Fruit fly (Drosophila melanogaster) whole organism, embryonic: Measurements from ENCODE around the gene CG33287.

Experiments used
- Ada2b ChIP-seq: fragments of 200-800 bp; sonication (Bioruptor generic); IDR thresholded peaks from 2 replicates; pipeline ENCODE4 v1.3.6; 2022; ENCODE audit warnings: missing biosample characterization, missing genetic modification characterization
- BEAF-32 ChIP-seq: fragments of 200-800 bp; sonication (Bioruptor generic); optimal IDR thresholded peaks from 3 replicates; lab custom pipeline; 2017; ENCODE audit warnings: missing biosample characterization, missing genetic modification characterization, mild to moderate bottlenecking, moderate library complexity, missing genetic modification reagents
- Bteb2 ChIP-seq: fragments of 200-800 bp; sonication (Bioruptor generic); optimal IDR thresholded peaks from 2 replicates; lab custom pipeline; 2016; ENCODE audit warnings: missing biosample characterization, missing genetic modification characterization
- CG10274 ChIP-seq: fragments of 200-800 bp; sonication (Bioruptor generic); optimal IDR thresholded peaks from 3 replicates; lab custom pipeline; 2017; ENCODE audit warnings: missing biosample characterization, mild to moderate bottlenecking, missing genetic modification characterization
- CG11560 ChIP-seq: fragments of 200-800 bp; sonication (Bioruptor generic); IDR thresholded peaks from 3 replicates; pipeline ENCODE4 v1.3.6; 2022; ENCODE audit warnings: missing biosample characterization, missing genetic modification characterization
- CG11723 ChIP-seq: fragments of 200-800 bp; sonication (Bioruptor generic); optimal IDR thresholded peaks from 2 replicates; lab custom pipeline; 2017; ENCODE audit warnings: missing biosample characterization, mild to moderate bottlenecking, missing genetic modification characterization
- CG12236 ChIP-seq: fragments of 200-800 bp; sonication (Bioruptor generic); optimal IDR thresholded peaks from 2 replicates; lab custom pipeline; 2016; ENCODE audit warnings: missing biosample characterization, missing genetic modification characterization
- CG14014 ChIP-seq: fragments of 200-800 bp; sonication (Bioruptor generic); IDR thresholded peaks from 2 replicates; pipeline ENCODE4 v1.3.6; 2022; ENCODE audit warnings: missing biosample characterization, missing genetic modification characterization
- CG14441 ChIP-seq: fragments of 200-800 bp; sonication (Bioruptor generic); IDR thresholded peaks from 2 replicates; pipeline ENCODE4 v1.3.6; 2022; ENCODE audit warnings: missing biosample characterization, missing genetic modification characterization
- CG1647 ChIP-seq: fragments of 200-800 bp; sonication (Bioruptor generic); optimal IDR thresholded peaks from 3 replicates; lab custom pipeline; 2016; ENCODE audit warnings: missing biosample characterization, missing genetic modification characterization
- CG1832 ChIP-seq: fragments of 200-800 bp; sonication (Bioruptor generic); optimal IDR thresholded peaks from 2 replicates; lab custom pipeline; 2017; ENCODE audit warnings: missing biosample characterization, mild to moderate bottlenecking, missing genetic modification characterization, inconsistent platforms
- CG2116 ChIP-seq: fragments of 200-800 bp; sonication (Bioruptor generic); optimal IDR thresholded peaks from 3 replicates; lab custom pipeline; 2018; ENCODE audit warnings: missing biosample characterization, mild to moderate bottlenecking, missing genetic modification characterization
- CG2678 ChIP-seq: fragments of 200-800 bp; sonication (Bioruptor generic); optimal IDR thresholded peaks from 3 replicates; lab custom pipeline; 2019; ENCODE audit warnings: missing biosample characterization, mild to moderate bottlenecking, missing genetic modification characterization, moderate library complexity
- CG3065 ChIP-seq: fragments of 200-800 bp; sonication (Bioruptor generic); optimal IDR thresholded peaks from 2 replicates; lab custom pipeline; 2016; ENCODE audit warnings: missing biosample characterization, missing genetic modification characterization
- CG33557 ChIP-seq: fragments of 200-800 bp; sonication (Bioruptor generic); optimal IDR thresholded peaks from 2 replicates; lab custom pipeline; 2019; ENCODE audit warnings: missing biosample characterization, mild to moderate bottlenecking, missing genetic modification characterization, moderate library complexity
- CG34224 ChIP-seq: fragments of 200-800 bp; sonication (Bioruptor generic); IDR thresholded peaks from 3 replicates; pipeline ENCODE4 v1.3.6; 2022; ENCODE audit warnings: missing biosample characterization, missing genetic modification characterization; ENCODE audit not compliant: partially characterized antibody
- CG4360 ChIP-seq: fragments of 200-800 bp; sonication (Bioruptor generic); IDR thresholded peaks from 2 replicates; pipeline ENCODE4 v1.3.6; 2022; ENCODE audit warnings: missing biosample characterization, missing genetic modification characterization
- CG6683 ChIP-seq: fragments of 200-800 bp; sonication (Bioruptor generic); optimal IDR thresholded peaks from 2 replicates; lab custom pipeline; 2017; ENCODE audit warnings: missing biosample characterization, mild to moderate bottlenecking, missing genetic modification characterization, missing genetic modification reagents
- CG6854 ChIP-seq: fragments of 200-800 bp; sonication (Bioruptor generic); optimal IDR thresholded peaks from 3 replicates; lab custom pipeline; 2017; ENCODE audit warnings: missing biosample characterization, mild to moderate bottlenecking, missing genetic modification characterization
- CG9609 ChIP-seq: fragments of 200-800 bp; sonication (Bioruptor generic); optimal IDR thresholded peaks from 3 replicates; lab custom pipeline; 2016; ENCODE audit warnings: missing biosample characterization, missing genetic modification characterization
- CG9932 ChIP-seq: fragments of 200-800 bp; sonication (Bioruptor generic); IDR thresholded peaks from 2 replicates; pipeline ENCODE4 v1.3.6; 2022; ENCODE audit warnings: missing biosample characterization, missing genetic modification characterization
- D ChIP-seq, 2 experiments: fragments of 200-800 bp in 1 of 2; fragments of >200 bp in 1 of 2; sonication (Bioruptor generic) in 1 of 2; optimal IDR thresholded peaks; 2 replicates in 1 of 2; 3 replicates in 1 of 2; lab custom pipeline; 2017; ENCODE audit warnings: mild to moderate bottlenecking in 1 of 2, missing biosample characterization in 1 of 2, missing genetic modification characterization in 1 of 2, missing genetic modification reagents in 1 of 2
- Dbx ChIP-seq: fragments of 200-800 bp; sonication (Bioruptor generic); IDR thresholded peaks from 3 replicates; pipeline ENCODE4 v1.3.6; 2022; ENCODE audit warnings: missing biosample characterization, missing genetic modification characterization
- Dip2 ChIP-seq: fragments of 200-800 bp; sonication (Bioruptor generic); IDR thresholded peaks from 2 replicates; pipeline ENCODE4 v1.3.6; 2022; ENCODE audit warnings: missing biosample characterization, missing genetic modification characterization
- E2f2 ChIP-seq: fragments of 200-800 bp; sonication (Bioruptor generic); IDR thresholded peaks from 2 replicates; pipeline ENCODE4 v1.3.6; 2022; ENCODE audit warnings: missing biosample characterization, missing genetic modification characterization
- Ets97D ChIP-seq: fragments of 200-800 bp; sonication (Bioruptor generic); optimal IDR thresholded peaks from 3 replicates; lab custom pipeline; 2016; ENCODE audit warnings: missing biosample characterization, missing genetic modification characterization
- Kr ChIP-seq: fragments of 200-800 bp; sonication (Bioruptor generic); optimal IDR thresholded peaks from 2 replicates; lab custom pipeline; 2017; ENCODE audit warnings: missing biosample characterization, mild to moderate bottlenecking, missing genetic modification characterization
- Mes4 ChIP-seq: fragments of 200-800 bp; sonication (Bioruptor generic); optimal IDR thresholded peaks from 2 replicates; lab custom pipeline; 2016; ENCODE audit warnings: missing biosample characterization, missing genetic modification characterization
- Taf1 ChIP-seq: fragments of 200-800 bp; sonication (Bioruptor generic); IDR thresholded peaks from 2 replicates; pipeline ENCODE4 v1.3.6; 2022; ENCODE audit warnings: missing biosample characterization, missing genetic modification characterization
- Vsx1 ChIP-seq: fragments of 200-800 bp; sonication (Bioruptor generic); optimal IDR thresholded peaks from 2 replicates; lab custom pipeline; 2017; ENCODE audit warnings: missing biosample characterization, mild to moderate bottlenecking, missing genetic modification characterization, missing genetic modification reagents
- Xbp1 ChIP-seq: fragments of 200-800 bp; sonication (Bioruptor generic); optimal IDR thresholded peaks from 3 replicates; lab custom pipeline; 2016; ENCODE audit warnings: missing biosample characterization, mild to moderate bottlenecking, missing genetic modification characterization
- al ChIP-seq: fragments of 200-800 bp; sonication (Bioruptor generic); IDR thresholded peaks from 2 replicates; pipeline ENCODE4 v1.3.6; 2022; ENCODE audit warnings: missing biosample characterization, missing genetic modification characterization
- chm ChIP-seq: fragments of 200-800 bp; sonication (Bioruptor generic); IDR thresholded peaks from 2 replicates; pipeline ENCODE4 v1.3.6; 2022; ENCODE audit warnings: missing biosample characterization, missing genetic modification characterization
- crp ChIP-seq, 2 experiments: fragments of 200-800 bp; sonication (Bioruptor generic); optimal IDR thresholded peaks; 2 replicates in 1 of 2; 3 replicates in 1 of 2; lab custom pipeline; 2017; ENCODE audit warnings: missing biosample characterization in 2 of 2, missing genetic modification characterization in 2 of 2, mild to moderate bottlenecking in 1 of 2, moderate library complexity in 1 of 2
- dati ChIP-seq: fragments of 200-800 bp; sonication (Bioruptor generic); IDR thresholded peaks from 2 replicates; pipeline ENCODE4 v1.3.6; 2022; ENCODE audit warnings: missing biosample characterization, missing genetic modification characterization
- hth ChIP-seq: fragments of >200 bp; optimal IDR thresholded peaks from 2 replicates; lab custom pipeline; 2017; ENCODE audit warnings: inconsistent platforms
- insv ChIP-seq, 2 experiments: fragments of 200-800 bp; sonication (Bioruptor generic); optimal IDR thresholded peaks; 3 replicates each; lab custom pipeline; 2016 to 2018; ENCODE audit warnings: missing biosample characterization in 2 of 2, missing genetic modification characterization in 2 of 2
- lov ChIP-seq, 2 experiments: fragments of 200-800 bp in 1 of 2; fragments of >200 bp in 1 of 2; sonication (Bioruptor generic) in 1 of 2; IDR thresholded peaks in 1 of 2; optimal IDR thresholded peaks in 1 of 2; 2 replicates in 1 of 2; 3 replicates in 1 of 2; pipeline versions ENCODE4 v1.3.6 to Lab custom; 2017 to 2022; ENCODE audit warnings: missing biosample characterization in 1 of 2, missing genetic modification characterization in 1 of 2
- maf-S ChIP-seq: fragments of 200-800 bp; sonication (Bioruptor generic); optimal IDR thresholded peaks from 2 replicates; lab custom pipeline; 2016; ENCODE audit warnings: missing biosample characterization, missing genetic modification characterization
- mam ChIP-seq: fragments of 200-800 bp; sonication (Bioruptor generic); optimal IDR thresholded peaks from 3 replicates; lab custom pipeline; 2016; ENCODE audit warnings: missing biosample characterization, missing genetic modification characterization
- nerfin-1 ChIP-seq: fragments of 200-800 bp; sonication (Bioruptor generic); optimal IDR thresholded peaks from 3 replicates; lab custom pipeline; 2019; ENCODE audit warnings: missing biosample characterization, mild to moderate bottlenecking, missing genetic modification characterization, moderate library complexity
- ranshi ChIP-seq: fragments of 200-800 bp; sonication (Bioruptor generic); IDR thresholded peaks from 2 replicates; pipeline ENCODE4 v1.3.6; 2022; ENCODE audit warnings: missing biosample characterization, missing genetic modification characterization
- row ChIP-seq: fragments of 200-800 bp; sonication (Bioruptor generic); IDR thresholded peaks from 3 replicates; pipeline ENCODE4 v1.3.6; 2022; ENCODE audit warnings: missing biosample characterization, missing genetic modification characterization
- sim ChIP-seq: fragments of 200-800 bp; sonication (Bioruptor generic); IDR thresholded peaks from 2 replicates; pipeline ENCODE4 v1.3.6; 2022; ENCODE audit warnings: missing biosample characterization, missing genetic modification characterization
- tgo ChIP-seq: fragments of 200-800 bp; sonication (Bioruptor generic); IDR thresholded peaks from 3 replicates; pipeline ENCODE4 v1.3.6; 2022; ENCODE audit warnings: missing biosample characterization, missing genetic modification characterization
- tio ChIP-seq: fragments of 200-800 bp; sonication (Bioruptor generic); optimal IDR thresholded peaks from 2 replicates; lab custom pipeline; 2017; ENCODE audit warnings: missing biosample characterization, missing genetic modification characterization, inconsistent platforms
- trem ChIP-seq: fragments of 200-800 bp; optimal IDR thresholded peaks from 3 replicates; lab custom pipeline; 2019; ENCODE audit warnings: missing biosample characterization, mild to moderate bottlenecking, missing genetic modification characterization, moderate library complexity
- vvl ChIP-seq: fragments of 200-800 bp; sonication (Bioruptor generic); IDR thresholded peaks from 2 replicates; pipeline ENCODE4 v1.3.6; 2022; ENCODE audit warnings: missing biosample characterization, missing genetic modification characterization
- wdn ChIP-seq: fragments of 200-800 bp; sonication (Bioruptor generic); IDR thresholded peaks from 2 replicates; pipeline ENCODE4 v1.3.6; 2022; ENCODE audit warnings: missing biosample characterization, missing genetic modification characterization

The CG33287 gene

DNA sequence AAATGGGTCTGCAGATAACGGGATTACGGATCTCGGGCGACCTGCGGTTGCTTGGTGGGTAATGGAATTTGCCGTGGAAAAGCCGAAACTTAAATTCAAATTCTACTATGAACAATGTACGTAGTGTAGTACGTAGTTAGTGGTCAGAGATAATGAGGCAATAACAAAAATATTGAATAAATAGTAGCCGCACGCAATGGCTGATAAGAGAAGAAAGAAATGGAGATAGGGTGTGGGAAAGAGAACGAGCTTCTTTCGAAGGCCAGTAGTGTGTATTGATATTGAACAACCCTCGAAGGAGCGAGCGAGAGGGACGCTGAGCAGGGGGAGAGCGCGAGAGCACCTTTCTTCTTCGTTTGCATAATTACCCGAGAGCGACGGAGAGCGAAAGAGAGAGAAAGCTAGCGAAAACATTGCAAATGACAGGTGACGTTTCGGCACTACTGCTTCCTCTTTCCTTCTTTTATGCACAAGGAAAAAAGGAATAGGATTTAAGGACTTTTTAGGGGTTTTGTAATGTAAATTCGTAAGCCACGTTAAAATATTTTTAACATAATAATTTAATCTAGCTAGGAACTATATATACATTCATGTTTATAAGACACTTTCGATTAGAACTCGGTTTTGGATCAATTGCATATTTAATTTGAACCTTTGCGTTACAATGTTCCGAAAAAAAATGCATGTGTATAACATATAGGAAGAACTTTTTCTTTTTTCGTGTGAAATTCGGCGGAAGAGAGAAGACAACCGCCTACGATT is 40.6 kb upstream of the CG33287 start (continued):
- TF ChIP-seq insv (GFP tag; optimal IDR thresholded peaks at IDR 0.05; lab: Kevin White, UChicago) (no peak), CG4360 (GFP tag; lab: Robert Waterston, UW) (peak; percentile 43; the same call in 1 of the 2 replicates), Bteb2 (GFP tag; lab: Kevin White, UChicago) (peak; percentile 12), CG12236 (GFP tag; lab: Kevin White, UChicago) (no peak), CG33557 (no peak), maf-S (GFP tag; lab: Kevin White, UChicago) (no peak), D (optimal IDR thresholded peaks at IDR 0.05; lab: Kevin White, UChicago) (no peak), D (GFP tag; optimal IDR thresholded peaks at IDR 0.05; lab: Kevin White, UChicago) (no peak), al (no peak), nerfin-1 (tag; lab: Kevin White, UChicago) (peak; percentile 45), row (GFP tag; lab: Robert Waterston, UW) (peak; percentile 37; the same call in 2 of the 3 replicates), CG11723 (GFP tag; lab: Kevin White, UChicago) (no peak), Xbp1 (GFP tag; lab: Kevin White, UChicago) (peak; percentile 23), mam (peak; percentile 5), CG2116 (GFP tag; lab: Kevin White, UChicago) (no peak), CG1832 (GFP tag; lab: Kevin White, UChicago) (peak; percentile 88), crp (GFP tag; optimal IDR thresholded peaks at IDR 0.05; lab: Kevin White, UChicago) (no peak), CG34224 (GFP tag; lab: Robert Waterston, UW) (no peak), hth (lab: Kevin White, UChicago) (no peak), Ets97D (GFP tag; lab: Kevin White, UChicago) (no peak), wdn (GFP tag; lab: Robert Waterston, UW) (no peak), lov (optimal IDR thresholded peaks at IDR 0.05; lab: Kevin White, UChicago) (no peak), lov (GFP tag; IDR thresholded peaks at IDR 0.05; lab: Robert Waterston, UW) (no peak), Dip2 (GFP tag; lab: Robert Waterston, UW) (no peak), ranshi (GFP tag; lab: Robert Waterston, UW) (peak; percentile 13; the same call in 1 of the 2 replicates), CG3065 (GFP tag; lab: Kevin White, UChicago) (no peak), Vsx1 (GFP tag; lab: Kevin White, UChicago) (no peak), CG6683 (GFP tag; lab: Kevin White, UChicago) (no peak), CG14014 (0 out of 2 replicates have a peak, but pooled peaks have one; percentile 10), Kr (no peak), E2f2 (GFP tag; lab: Robert Waterston, UW) (no peak), Dbx (GFP tag; lab: Robert Waterston, UW) (0 out of 3 replicates have a peak, but pooled peaks have one; percentile 22), CG10274 (GFP tag; lab: Kevin White, UChicago) (no peak), chm (GFP tag; lab: Robert Waterston, UW) (no peak), CG9609 (GFP tag; lab: Kevin White, UChicago) (no peak), Mes4 (no peak), CG11560 (tag; lab: Robert Waterston, UW) (no peak), CG1647 (no peak), CG6854 (GFP tag; lab: Kevin White, UChicago) (no peak), trem (no peak), CG9932 (GFP tag; lab: Robert Waterston, UW) (no peak), CG14441 (GFP tag; lab: Robert Waterston, UW) (no peak), vvl (peak; percentile 69), Ada2b (no peak), dati (GFP tag; lab: Robert Waterston, UW) (no peak), sim (GFP tag; lab: Robert Waterston, UW) (no peak), CG2678 (tag; lab: Kevin White, UChicago) (peak; percentile 60), tgo (GFP tag; lab: Robert Waterston, UW) (no peak), Taf1 (no peak), tio (GFP tag; lab: Kevin White, UChicago) (peak; percentile 6), BEAF-32 (GFP tag; lab: Kevin White, UChicago) (no peak)
